Fruit fly (Drosophila melanogaster) whole organism, embryonic: Measurements from ENCODE around the gene LUBEL.

Experiments
- Abd-B ChIP-seq: fragments of 200-800 bp; sonication (Bioruptor generic); optimal IDR thresholded peaks from 2 replicates; lab custom pipeline; 2018; ENCODE audit warnings: missing biosample characterization, mild to moderate bottlenecking, missing genetic modification characterization, moderate library complexity
- Adf1 ChIP-seq: fragments of 200-800 bp; sonication (Bioruptor generic); IDR thresholded peaks from 2 replicates; pipeline ENCODE4 v1.3.6; 2022; ENCODE audit warnings: missing biosample characterization, missing genetic modification characterization
- Bgb ChIP-seq: fragments of 200-800 bp; sonication (Bioruptor generic); IDR thresholded peaks from 2 replicates; pipeline ENCODE4 v1.3.6; 2022; ENCODE audit warnings: missing biosample characterization, missing genetic modification characterization; ENCODE audit not compliant: partially characterized antibody
- CG10543 ChIP-seq: fragments of 200-800 bp; sonication (Bioruptor generic); optimal IDR thresholded peaks from 3 replicates; lab custom pipeline; 2017; ENCODE audit warnings: missing biosample characterization, mild to moderate bottlenecking, missing genetic modification characterization, moderate library complexity
- CG10565 ChIP-seq: fragments of 200-800 bp; sonication (Bioruptor generic); optimal IDR thresholded peaks from 3 replicates; lab custom pipeline; 2016; ENCODE audit warnings: missing biosample characterization, mild to moderate bottlenecking, missing genetic modification characterization
- CG12391 ChIP-seq: fragments of 200-800 bp; sonication (Bioruptor generic); optimal IDR thresholded peaks from 3 replicates; lab custom pipeline; 2018; ENCODE audit warnings: missing biosample characterization, mild to moderate bottlenecking, missing genetic modification characterization, moderate library complexity
- CG12659 ChIP-seq: fragments of 200-800 bp; sonication (Bioruptor generic); optimal IDR thresholded peaks from 3 replicates; lab custom pipeline; 2017; ENCODE audit warnings: mild to moderate bottlenecking, missing biosample characterization, missing genetic modification reagents, missing genetic modification characterization
- CG12769 ChIP-seq: fragments of 200-800 bp; sonication (Bioruptor generic); optimal IDR thresholded peaks from 2 replicates; lab custom pipeline; 2019; ENCODE audit warnings: missing biosample characterization, mild to moderate bottlenecking, missing genetic modification characterization, moderate library complexity
- CG17328 ChIP-seq: fragments of 200-800 bp; sonication (Bioruptor generic); IDR thresholded peaks from 2 replicates; pipeline ENCODE4 v1.3.6; 2022; ENCODE audit warnings: missing biosample characterization, missing genetic modification characterization
- CG18262 ChIP-seq: fragments of 200-800 bp; optimal IDR thresholded peaks from 3 replicates; lab custom pipeline; 2019; ENCODE audit warnings: missing biosample characterization, mild to moderate bottlenecking, missing genetic modification characterization, moderate library complexity
- CG2116 ChIP-seq: fragments of 200-800 bp; sonication (Bioruptor generic); optimal IDR thresholded peaks from 3 replicates; lab custom pipeline; 2018; ENCODE audit warnings: missing biosample characterization, mild to moderate bottlenecking, missing genetic modification characterization
- CG3163 ChIP-seq: fragments of 200-800 bp; sonication (Bioruptor generic); optimal IDR thresholded peaks from 3 replicates; lab custom pipeline; 2016; ENCODE audit warnings: missing biosample characterization, missing genetic modification characterization
- CG34376 ChIP-seq: fragments of 200-800 bp; sonication (Bioruptor generic); optimal IDR thresholded peaks from 2 replicates; lab custom pipeline; 2018; ENCODE audit warnings: missing biosample characterization, mild to moderate bottlenecking, missing genetic modification characterization
- CG4617 ChIP-seq: fragments of 200-800 bp; sonication (Bioruptor generic); optimal IDR thresholded peaks from 3 replicates; lab custom pipeline; 2016; ENCODE audit warnings: missing biosample characterization, missing genetic modification characterization, borderline replicate concordance
- CG4854 ChIP-seq: fragments of 200-800 bp; sonication (Bioruptor generic); optimal IDR thresholded peaks from 2 replicates; lab custom pipeline; 2016; ENCODE audit warnings: missing biosample characterization, missing genetic modification characterization, inconsistent platforms
- CG6175 ChIP-seq: fragments of 200-800 bp; sonication (Bioruptor generic); IDR thresholded peaks from 3 replicates; pipeline ENCODE4 v1.3.6; 2022; ENCODE audit warnings: missing biosample characterization, missing genetic modification characterization
- CG8089 ChIP-seq: fragments of 200-800 bp; sonication (Bioruptor generic); optimal IDR thresholded peaks from 3 replicates; lab custom pipeline; 2016; ENCODE audit warnings: missing biosample characterization, missing genetic modification characterization
- Doc3 ChIP-seq: fragments of 200-800 bp; sonication (Bioruptor generic); IDR thresholded peaks from 3 replicates; pipeline ENCODE4 v1.3.6; 2022; ENCODE audit warnings: missing biosample characterization, missing genetic modification characterization; ENCODE audit not compliant: partially characterized antibody
- Dp ChIP-seq: fragments of 200-800 bp; sonication (Bioruptor generic); optimal IDR thresholded peaks from 2 replicates; lab custom pipeline; 2018; ENCODE audit warnings: missing biosample characterization, mild to moderate bottlenecking, missing genetic modification characterization, moderate library complexity
- HLH4C ChIP-seq: fragments of 200-800 bp; sonication (Bioruptor generic); IDR thresholded peaks from 3 replicates; pipeline ENCODE4 v1.3.6; 2022; ENCODE audit warnings: missing biosample characterization, missing genetic modification characterization; ENCODE audit not compliant: partially characterized antibody
- Hey ChIP-seq: fragments of 200-800 bp; sonication (Bioruptor generic); optimal IDR thresholded peaks from 3 replicates; lab custom pipeline; 2018; ENCODE audit warnings: missing biosample characterization, mild to moderate bottlenecking, missing genetic modification characterization
- HmgZ ChIP-seq: fragments of 200-800 bp; sonication (Bioruptor generic); optimal IDR thresholded peaks from 2 replicates; lab custom pipeline; 2018; ENCODE audit warnings: missing biosample characterization, mild to moderate bottlenecking, missing genetic modification characterization
- Lhr ChIP-seq: fragments of 200-800 bp; sonication (Bioruptor generic); optimal IDR thresholded peaks from 3 replicates; lab custom pipeline; 2017; ENCODE audit warnings: mild to moderate bottlenecking, missing biosample characterization, missing genetic modification reagents, missing genetic modification characterization
- Nf-YB ChIP-seq: fragments of 200-800 bp; sonication (Bioruptor generic); optimal IDR thresholded peaks from 3 replicates; lab custom pipeline; 2019; ENCODE audit warnings: missing biosample characterization, mild to moderate bottlenecking, missing genetic modification characterization, moderate library complexity
- Oaz ChIP-seq: fragments of 200-800 bp; sonication (Bioruptor generic); IDR thresholded peaks from 2 replicates; pipeline ENCODE4 v1.3.6; 2022; ENCODE audit warnings: missing biosample characterization, missing genetic modification characterization
- Opbp ChIP-seq: fragments of 200-800 bp; sonication (Bioruptor generic); IDR thresholded peaks from 3 replicates; pipeline ENCODE4 v1.3.6; 2022; ENCODE audit warnings: missing biosample characterization, missing genetic modification characterization; ENCODE audit not compliant: partially characterized antibody
- Rfx ChIP-seq: fragments of 200-800 bp; sonication (Bioruptor generic); IDR thresholded peaks from 2 replicates; pipeline ENCODE4 v1.3.6; 2022; ENCODE audit warnings: missing biosample characterization, missing genetic modification characterization
- Sry-δ ChIP-seq: fragments of 200-800 bp; sonication (Bioruptor generic); optimal IDR thresholded peaks from 2 replicates; lab custom pipeline; 2016; ENCODE audit warnings: missing biosample characterization, missing genetic modification characterization
- Ssrp ChIP-seq: fragments of 200-800 bp; sonication (Bioruptor generic); optimal IDR thresholded peaks from 2 replicates; lab custom pipeline; 2018; ENCODE audit warnings: missing biosample characterization, mild to moderate bottlenecking, missing genetic modification characterization, moderate library complexity
- cad ChIP-seq: fragments of >200 bp; optimal IDR thresholded peaks from 2 replicates; lab custom pipeline; 2017; ENCODE audit warnings: missing biosample characterization, missing genetic modification characterization
- chinmo ChIP-seq: fragments of 200-800 bp; sonication (Bioruptor generic); IDR thresholded peaks from 4 replicates; pipeline ENCODE4 v1.3.6; 2022; ENCODE audit warnings: missing biosample characterization, missing genetic modification characterization; ENCODE audit not compliant: partially characterized antibody
- crol ChIP-seq: fragments of 200-800 bp; sonication (Bioruptor generic); IDR thresholded peaks from 2 replicates; pipeline ENCODE4 v1.3.6; 2022; ENCODE audit warnings: missing biosample characterization, missing genetic modification characterization
- ftz-f1 ChIP-seq: fragments of 200-800 bp; sonication (Bioruptor generic); optimal IDR thresholded peaks from 2 replicates; lab custom pipeline; 2016; ENCODE audit warnings: missing biosample characterization, missing genetic modification characterization
- gsb-n ChIP-seq: fragments of 200-800 bp; sonication (Bioruptor generic); optimal IDR thresholded peaks from 3 replicates; lab custom pipeline; 2018; ENCODE audit warnings: missing biosample characterization, mild to moderate bottlenecking, missing genetic modification characterization
- hb ChIP-seq: fragments of 200-800 bp; sonication (Bioruptor generic); IDR thresholded peaks from 3 replicates; pipeline ENCODE4 v1.3.6; 2022; ENCODE audit warnings: missing biosample characterization, missing genetic modification characterization; ENCODE audit not compliant: partially characterized antibody
- her ChIP-seq: fragments of 200-800 bp; sonication (Bioruptor generic); optimal IDR thresholded peaks from 2 replicates; lab custom pipeline; 2016; ENCODE audit warnings: missing biosample characterization, missing genetic modification characterization
- ind ChIP-seq: fragments of 200-800 bp; sonication (Bioruptor generic); optimal IDR thresholded peaks from 3 replicates; lab custom pipeline; 2016; ENCODE audit warnings: missing biosample characterization, missing genetic modification characterization
- inv ChIP-seq: fragments of 200-800 bp; sonication (Bioruptor generic); IDR thresholded peaks from 2 replicates; pipeline ENCODE4 v1.3.6; 2022; ENCODE audit warnings: missing biosample characterization, missing genetic modification characterization; ENCODE audit not compliant: partially characterized antibody
- mirr ChIP-seq: fragments of 200-800 bp; sonication (Bioruptor generic); optimal IDR thresholded peaks from 3 replicates; lab custom pipeline; 2018; ENCODE audit warnings: missing biosample characterization, mild to moderate bottlenecking, missing genetic modification characterization
- mld ChIP-seq: fragments of 200-800 bp; sonication (Bioruptor generic); IDR thresholded peaks from 3 replicates; pipeline ENCODE4 v1.3.6; 2022; ENCODE audit warnings: missing biosample characterization, missing genetic modification characterization; ENCODE audit not compliant: partially characterized antibody
- onecut ChIP-seq: fragments of 200-800 bp; sonication (Bioruptor generic); IDR thresholded peaks from 2 replicates; pipeline ENCODE4 v1.3.6; 2022; ENCODE audit warnings: missing biosample characterization, missing genetic modification characterization
- otp ChIP-seq: fragments of 200-800 bp; sonication (Bioruptor generic); IDR thresholded peaks from 3 replicates; pipeline ENCODE4, ENCODE4 v1.3.6; 2022; ENCODE audit warnings: missing biosample characterization, missing genetic modification characterization
- peb ChIP-seq: fragments of 200-800 bp; sonication (Bioruptor generic); IDR thresholded peaks from 2 replicates; pipeline ENCODE4 v1.3.6; 2022; ENCODE audit warnings: missing biosample characterization, missing genetic modification characterization
- row ChIP-seq: fragments of 200-800 bp; sonication (Bioruptor generic); IDR thresholded peaks from 3 replicates; pipeline ENCODE4 v1.3.6; 2022; ENCODE audit warnings: missing biosample characterization, missing genetic modification characterization
- seq ChIP-seq: fragments of 200-800 bp; sonication (Bioruptor generic); IDR thresholded peaks from 2 replicates; pipeline ENCODE4 v1.3.6; 2022; ENCODE audit warnings: missing biosample characterization, missing genetic modification characterization
- sima ChIP-seq: fragments of 200-800 bp; sonication (Bioruptor generic); optimal IDR thresholded peaks from 2 replicates; lab custom pipeline; 2016; ENCODE audit warnings: missing biosample characterization, missing genetic modification characterization
- stwl ChIP-seq: fragments of 200-800 bp; sonication (Bioruptor generic); optimal IDR thresholded peaks from 3 replicates; lab custom pipeline; 2018; ENCODE audit warnings: missing biosample characterization, mild to moderate bottlenecking, missing genetic modification characterization, moderate library complexity

The LUBEL gene

dm6 chr2L:6722822-6723749 is 49.5 kb downstream of the LUBEL start, which contains the start of gene homer (continued):
- TF ChIP-seq CG12769 (tag; lab: Kevin White, UChicago) (peak; percentile 8), row (GFP tag; lab: Robert Waterston, UW) (peak; percentile 47; the same call in 2 of the 3 replicates), CG4617 (GFP tag; lab: Kevin White, UChicago) (peak; percentile 88), mirr (peak; percentile 59), Abd-B (GFP tag; lab: Kevin White, UChicago) (peak; percentile 84), CG18262 (tag; lab: Kevin White, UChicago) (peak; percentile 19), stwl (tag; lab: Kevin White, UChicago) (peak; percentile 67), her (peak; percentile 1), CG17328 (GFP tag; lab: Robert Waterston, UW) (no peak), CG8089 (GFP tag; lab: Kevin White, UChicago) (no peak), hb (GFP tag; lab: Robert Waterston, UW) (peak; percentile 95), CG2116 (GFP tag; lab: Kevin White, UChicago) (peak; percentile 69), cad (GFP tag; lab: Kevin White, UChicago) (no peak), CG10543 (peak; percentile 50), CG12659 (GFP tag; lab: Kevin White, UChicago) (peak; percentile 78), Lhr (GFP tag; lab: Kevin White, UChicago) (no peak), otp (GFP tag; lab: Robert Waterston, UW) (0 out of 3 replicates have a peak, but pooled peaks have one; percentile 20), HLH4C (GFP tag; lab: Robert Waterston, UW) (peak; percentile 97), CG10565 (GFP tag; lab: Kevin White, UChicago) (no peak), CG12391 (tag; lab: Kevin White, UChicago) (peak; percentile 18), CG6175 (GFP tag; lab: Robert Waterston, UW) (no peak), Ssrp (tag; lab: Kevin White, UChicago) (no peak), Hey (no peak), CG4854 (GFP tag; lab: Kevin White, UChicago) (no peak), chinmo (GFP tag; lab: Robert Waterston, UW) (peak; percentile 92; the same call in 3 of the 4 replicates), CG3163 (GFP tag; lab: Kevin White, UChicago) (no peak), HmgZ (tag; lab: Kevin White, UChicago) (peak; percentile 52), Oaz (no peak), crol (0 out of 2 replicates have a peak, but pooled peaks have one; percentile 35), mld (GFP tag; lab: Robert Waterston, UW) (peak; percentile 87), seq (GFP tag; lab: Robert Waterston, UW) (no peak), Opbp (peak; percentile 96), Rfx (GFP tag; lab: Robert Waterston, UW) (peak; percentile 23; the same call in 1 of the 2 replicates), Sry-δ (GFP tag; lab: Kevin White, UChicago) (peak; percentile 91), Doc3 (GFP tag; lab: Robert Waterston, UW) (peak; percentile 78), gsb-n (tag; lab: Kevin White, UChicago) (peak; percentile 48), peb (GFP tag; lab: Robert Waterston, UW) (no peak), Adf1 (peak; percentile 46; the same call in 1 of the 2 replicates), inv (peak; percentile 92), Nf-YB (GFP tag; lab: Kevin White, UChicago) (peak; percentile 33), Bgb (GFP tag; lab: Robert Waterston, UW) (peak; percentile 96), Dp (peak; percentile 62), onecut (GFP tag; lab: Robert Waterston, UW) (no peak), ind (GFP tag; lab: Kevin White, UChicago) (peak; percentile 16), CG34376 (peak; percentile 20), ftz-f1 (peak; percentile 10), sima (GFP tag; lab: Kevin White, UChicago) (no peak)
